Worm (Caenorhabditis elegans) whole organism, young adult: ENCODE measurements around the gene srh-69.

Experiments
- T26A5.8 ChIP-seq: sonication (generic microtip); optimal IDR thresholded peaks from 2 replicates; lab custom pipeline; 2016; ENCODE audit warnings: missing genetic modification characterization, missing compliant biosample characterization
- ceh-100 ChIP-seq: fragments of 200-800 bp; sonication (Bioruptor generic); IDR thresholded peaks from 2 replicates; pipeline ENCODE4 v1.3.6; 2022; ENCODE audit warnings: missing genetic modification reagents, missing genetic modification characterization, missing compliant biosample characterization
- ceh-27 ChIP-seq: fragments of 200-800 bp; sonication (Bioruptor generic); optimal IDR thresholded peaks from 2 replicates; lab custom pipeline; 2018; ENCODE audit warnings: mild to moderate bottlenecking, missing genetic modification characterization, moderate library complexity, missing compliant biosample characterization
- ekl-4 ChIP-seq: fragments of 200-800 bp; sonication (Bioruptor generic); IDR thresholded peaks from 2 replicates; pipeline ENCODE4 v1.3.6; 2022; ENCODE audit warnings: missing genetic modification reagents, missing genetic modification characterization, missing compliant biosample characterization
- ets-4 ChIP-seq: fragments of 200-800 bp; sonication (Bioruptor generic); optimal IDR thresholded peaks from 2 replicates; lab custom pipeline; 2018; ENCODE audit warnings: mild to moderate bottlenecking, missing genetic modification characterization, missing compliant biosample characterization
- snpc-4 ChIP-seq, 5 experiments: fragments of 150-350 bp in 1 of 5; sonication (generic microtip) in 4 of 5; optimal IDR thresholded peaks; 2 replicates each; lab custom pipeline; 2014 to 2018; ENCODE audit warnings: missing genetic modification characterization in 5 of 5, missing biosample characterization in 3 of 5, antibody characterized with exemption in 2 of 5, mild to moderate bottlenecking in 2 of 5, missing compliant biosample characterization in 2 of 5, missing genotype in 2 of 5, moderate library complexity in 2 of 5, missing genetic modification reagents in 1 of 5
- zfh-2 ChIP-seq: fragments of 200-800 bp; sonication (Bioruptor generic); conservative IDR thresholded peaks from 2 replicates; pipeline ENCODE4 v1.3.6; 2022; ENCODE audit warnings: missing genetic modification reagents, missing genetic modification characterization, missing compliant biosample characterization

DNA sequence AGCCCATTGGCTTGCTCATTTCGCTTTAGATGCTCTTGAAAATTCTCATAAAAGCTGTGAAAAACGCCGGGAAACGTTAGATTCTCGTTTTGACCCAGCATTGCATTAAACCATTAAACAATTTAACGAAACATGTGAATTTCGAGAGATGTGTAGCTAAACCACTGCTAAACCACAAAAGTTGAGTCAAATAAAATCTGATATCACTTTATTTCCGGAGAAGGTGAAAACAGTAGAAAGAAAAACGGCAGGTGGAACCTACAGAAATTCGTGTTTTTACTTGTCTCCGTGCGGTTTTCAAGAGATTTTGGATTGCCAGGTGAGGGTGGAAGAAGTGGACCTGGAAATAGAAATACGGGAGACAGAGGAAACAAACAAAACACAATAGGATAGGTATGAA, 30.0 kb upstream of the srh-69 start, which contains the start of gene F49C5.9:
- TF ChIP-seq snpc-4 (GFP tag; optimal IDR thresholded peaks at IDR 0.05; lab: Kevin White, UChicago) (no peak), snpc-4 (tag; optimal IDR thresholded peaks at IDR 0.05; lab: Kevin White, UChicago) (no peak), ceh-100 (GFP tag; lab: Robert Waterston, UW) (no peak), ceh-27 (no peak), ekl-4 (no peak), T26A5.8 (tag; lab: Kevin White, UChicago) (no peak), zfh-2 (GFP tag; lab: Robert Waterston, UW) (no peak), ets-4 (GFP tag; lab: Kevin White, UChicago) (no peak)
